Worm (Caenorhabditis elegans) whole organism, L1 larva: ENCODE measurements around the gene best-12.

Experiments
- Y116A8C.19 ChIP-seq: sonication (generic microtip); optimal IDR thresholded peaks from 2 replicates; lab custom pipeline; 2016; ENCODE audit warnings: missing compliant biosample characterization, missing genetic modification characterization, borderline replicate concordance
- fkh-4 ChIP-seq: sonication (generic microtip); optimal IDR thresholded peaks from 2 replicates; lab custom pipeline; 2016; ENCODE audit warnings: missing compliant biosample characterization, missing genetic modification characterization, borderline replicate concordance
- mdl-1 ChIP-seq, 2 experiments: fragments of 150-350 bp; optimal IDR thresholded peaks; 2 replicates each; lab custom pipeline; 2014 to 2017; ENCODE audit warnings: missing biosample characterization in 2 of 2, missing genetic modification characterization in 2 of 2, inconsistent platforms in 1 of 2
- nhr-77 ChIP-seq: fragments of 150-350 bp; optimal IDR thresholded peaks from 2 replicates; lab custom pipeline; 2014; ENCODE audit warnings: missing biosample characterization, missing genetic modification characterization
- snpc-4 ChIP-seq: fragments of 150-350 bp; optimal IDR thresholded peaks from 2 replicates; lab custom pipeline; 2014; ENCODE audit warnings: missing biosample characterization, missing genetic modification characterization

DNA sequence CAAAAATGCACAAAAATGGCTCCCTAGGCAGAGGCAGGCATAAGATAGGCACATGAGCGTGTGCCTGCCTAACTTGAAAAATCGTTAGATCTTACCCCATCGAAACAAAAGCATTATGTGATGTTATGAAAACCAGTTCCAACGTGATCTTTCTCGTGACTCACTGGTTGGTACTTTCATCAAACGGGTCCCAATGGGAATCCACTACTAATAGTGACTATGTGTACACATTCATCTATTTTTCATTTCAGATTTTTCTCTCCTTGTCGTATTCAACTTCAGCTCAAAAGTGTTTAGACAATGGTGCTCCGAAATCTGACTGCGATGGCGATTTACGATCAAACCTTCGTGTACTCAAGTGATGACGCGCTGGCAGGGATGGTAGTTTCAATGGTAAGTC is 31.6 kb upstream of the best-12 start, which contains the start of gene srx-43:
- TF ChIP-seq fkh-4 (tag; lab: Kevin White, UChicago) = no peak
- TF ChIP-seq nhr-77 (tag; lab: Kevin White, UChicago) = no peak
- TF ChIP-seq Y116A8C.19 (tag; lab: Kevin White, UChicago) = no peak
- no peak for TF ChIP-seq mdl-1 (tag; optimal IDR thresholded peaks at IDR 0.05; lab: Kevin White, UChicago)
- no peak for TF ChIP-seq snpc-4 (tag; lab: Kevin White, UChicago)
